Worm (Caenorhabditis elegans) whole organism, L2 larva: Measurements from ENCODE around the gene T24D5.4.
A peak's percentile ranks its signal among the peaks of the same experiment; 100 is the strongest.

Experiments used
- F13H6.1 ChIP-seq: sonication (generic microtip); optimal IDR thresholded peaks from 2 replicates; lab custom pipeline; 2016; ENCODE audit warnings: missing genetic modification characterization, missing compliant biosample characterization
- aly-2 ChIP-seq: fragments of 150-350 bp; optimal IDR thresholded peaks from 2 replicates; lab custom pipeline; 2014; ENCODE audit warnings: missing biosample characterization, missing genetic modification characterization
- egl-27 ChIP-seq: sonication (generic microtip); optimal IDR thresholded peaks from 3 replicates; lab custom pipeline; 2017; ENCODE audit warnings: missing biosample characterization, missing genetic modification reagents, missing genetic modification characterization
- elt-1 ChIP-seq: fragments of 150-350 bp; optimal IDR thresholded peaks from 2 replicates; lab custom pipeline; 2014; ENCODE audit warnings: missing biosample characterization, missing genetic modification characterization
- lin-39 ChIP-seq: fragments of 150-350 bp; optimal IDR thresholded peaks from 2 replicates; lab custom pipeline; 2014; ENCODE audit warnings: missing biosample characterization, missing genetic modification reagents, missing genetic modification characterization
- lsy-2 ChIP-seq, 2 experiments: fragments of 150-350 bp in 1 of 2; sonication (generic microtip) in 1 of 2; optimal IDR thresholded peaks; 2 replicates each; lab custom pipeline; 2014 to 2017; ENCODE audit warnings: missing biosample characterization in 2 of 2, missing genetic modification characterization in 2 of 2
- mbf-1 ChIP-seq: sonication (generic microtip); optimal IDR thresholded peaks from 2 replicates; lab custom pipeline; 2017; ENCODE audit warnings: missing biosample characterization, missing genetic modification characterization
- nhr-11 ChIP-seq: fragments of 150-350 bp; optimal IDR thresholded peaks from 2 replicates; lab custom pipeline; 2014; ENCODE audit warnings: missing biosample characterization, missing genetic modification characterization
- nhr-12 ChIP-seq: fragments of 150-350 bp; optimal IDR thresholded peaks from 2 replicates; lab custom pipeline; 2014; ENCODE audit warnings: missing biosample characterization, missing genetic modification characterization
- nhr-129 ChIP-seq: fragments of 150-350 bp; optimal IDR thresholded peaks from 2 replicates; lab custom pipeline; 2014; ENCODE audit warnings: missing biosample characterization, missing genetic modification characterization
- nhr-237 ChIP-seq: fragments of 150-350 bp; optimal IDR thresholded peaks from 2 replicates; lab custom pipeline; 2014; ENCODE audit warnings: missing biosample characterization, missing genetic modification characterization
- nhr-25 ChIP-seq: fragments of 150-350 bp; sonication (generic microtip); optimal IDR thresholded peaks from 3 replicates; lab custom pipeline; 2014; ENCODE audit warnings: missing biosample characterization, missing genetic modification characterization
- sem-4 ChIP-seq: fragments of 150-350 bp; optimal IDR thresholded peaks from 2 replicates; lab custom pipeline; 2014; ENCODE audit warnings: missing biosample characterization, missing genetic modification reagents, missing genetic modification characterization
- sma-3 ChIP-seq: sonication (generic microtip); optimal IDR thresholded peaks from 2 replicates; lab custom pipeline; 2016; ENCODE audit warnings: missing genetic modification reagents, missing genetic modification characterization, missing compliant biosample characterization
- ztf-4 ChIP-seq: fragments of 150-350 bp; optimal IDR thresholded peaks from 2 replicates; lab custom pipeline; 2014; ENCODE audit warnings: missing biosample characterization, missing genetic modification characterization

The T24D5.4 gene

ce11 chrX:12642952-12643351 is 46.0 kb downstream of the T24D5.4 start:
- TF ChIP-seq nhr-25 = peak; percentile 44
- TF ChIP-seq lsy-2 (tag; optimal IDR thresholded peaks at IDR 0.05; lab: Kevin White, UChicago) = peak in 1 of 2 experiments; percentile 5
- TF ChIP-seq egl-27 (tag; lab: Kevin White, UChicago) = no peak
- no peak for TF ChIP-seq sem-4 (tag; lab: Kevin White, UChicago)
- TF ChIP-seq nhr-237 = no peak
- peak; percentile 58 for TF ChIP-seq nhr-129
- TF ChIP-seq sma-3 (GFP tag; lab: Kevin White, UChicago) = no peak
- TF ChIP-seq F13H6.1 (tag; lab: Kevin White, UChicago) = peak; percentile 52

ce11 chrX:12645846-12646245 is 48.9 kb downstream of the T24D5.4 start:
- TF ChIP-seq nhr-11 (tag; lab: Kevin White, UChicago) = no peak
- peak; percentile 2 for TF ChIP-seq nhr-25

- TF ChIP-seq elt-1 (no peak), nhr-12 (tag; lab: Kevin White, UChicago) (no peak), ztf-4 (no peak), lin-39 (tag; lab: Kevin White, UChicago) (no peak), mbf-1 (no peak), aly-2 (tag; lab: Kevin White, UChicago) (no peak)
These were observed 49.7 kb downstream of the T24D5.4 start, which contains the start of gene zmp-5 for ce11 chrX:12646546-12647167. Gene zmp-5, plus strand, starts transcription at chrX:12647117.
